Worm (Caenorhabditis elegans) whole organism, young adult: ENCODE data around the gene C16C8.17.

ENCODE experiments used
- aptf-2 ChIP-seq: fragments of 200-800 bp; sonication (Bioruptor generic); conservative IDR thresholded peaks from 2 replicates; pipeline ENCODE4 v1.3.6; 2022; ENCODE audit warnings: missing genetic modification reagents, missing genetic modification characterization, missing compliant biosample characterization
- lsl-1 ChIP-seq: fragments of 200-800 bp; sonication (Bioruptor generic); optimal IDR thresholded peaks from 2 replicates; lab custom pipeline; 2018; ENCODE audit warnings: mild to moderate bottlenecking, missing genetic modification characterization, moderate library complexity, missing compliant biosample characterization

DNA sequence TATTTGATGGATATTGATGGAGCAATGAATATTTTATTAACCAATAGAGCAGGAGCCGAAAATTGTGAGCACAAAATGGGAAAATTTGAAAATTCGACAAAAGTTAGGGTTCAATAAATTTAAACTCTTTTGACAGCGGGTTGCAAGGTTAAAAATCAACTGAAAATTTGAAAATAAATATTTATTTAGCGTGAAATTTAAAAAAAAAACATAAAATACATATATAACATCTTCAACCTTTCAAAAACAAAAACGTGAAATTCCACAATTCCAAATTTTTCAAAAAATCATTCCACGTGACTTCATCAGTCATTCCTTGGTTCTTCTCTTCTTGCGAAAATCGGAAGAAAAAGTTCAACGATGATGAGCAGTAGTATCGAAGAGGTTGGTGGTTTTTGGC is 11.2 kb upstream of the C16C8.17 start, which contains the start of gene C16C8.18:
- TF ChIP-seq lsl-1 (GFP tag; lab: Kevin White, UChicago) (no peak), aptf-2 (GFP tag; lab: Robert Waterston, UW) (no peak)
